Fruit fly (Drosophila melanogaster) whole organism: Measurements from ENCODE around the gene snk.

Experiments
- CG8478 ChIP-seq: fragments of >200 bp; optimal IDR thresholded peaks from 2 replicates; lab custom pipeline; 2018; ENCODE audit warnings: inconsistent platforms
- Dll ChIP-seq: fragments of >200 bp; optimal IDR thresholded peaks from 2 replicates; lab custom pipeline; 2017
- EcR ChIP-seq, 2 experiments: fragments of >200 bp; optimal IDR thresholded peaks; 2 replicates each; lab custom pipeline; 2017; ENCODE audit warnings: missing biosample characterization in 2 of 2, missing genetic modification characterization in 2 of 2, missing genetic modification reagents in 2 of 2
- pan ChIP-seq: fragments of >200 bp; optimal IDR thresholded peaks from 2 replicates; lab custom pipeline; 2017
- psq ChIP-seq: fragments of >200 bp; optimal IDR thresholded peaks from 2 replicates; lab custom pipeline; 2017
- usp ChIP-seq: fragments of >200 bp; optimal IDR thresholded peaks from 2 replicates; lab custom pipeline; 2017; ENCODE audit warnings: missing biosample characterization, missing genetic modification characterization, mixed read lengths

Gene snk

dm6 chr3R:13042258-13043032 lies at the start of gene snk:
TSS of gene snk (minus strand) at chr3R:13042770.
- TF ChIP-seq Dll (lab: Kevin White, UChicago) (no peak), CG8478 (lab: Kevin White, UChicago) (no peak), EcR (GFP tag; optimal IDR thresholded peaks at IDR 0.05; lab: Kevin White, UChicago) (no peak), psq (lab: Kevin White, UChicago) (no peak), usp (no peak), pan (no peak)

dm6 chr3R:13091666-13092065 lies 49.1 kb upstream of the snk start:
- TF ChIP-seq EcR (GFP tag; optimal IDR thresholded peaks at IDR 0.05; lab: Kevin White, UChicago) = no peak

dm6 chr3R:13088942-13089341 lies 46.4 kb upstream of the snk start, which contains the start of gene CG34308:
TSS of gene CG34308 (plus strand) at chr3R:13089242.
- no peak for TF ChIP-seq EcR (GFP tag; optimal IDR thresholded peaks at IDR 0.05; lab: Kevin White, UChicago)
- no peak for TF ChIP-seq pan
- no peak for TF ChIP-seq psq (lab: Kevin White, UChicago)
- TF ChIP-seq usp = no peak
- TF ChIP-seq CG8478 (lab: Kevin White, UChicago) = no peak
- TF ChIP-seq Dll (lab: Kevin White, UChicago) = no peak

dm6 chr3R:13088395-13088794 lies 45.8 kb upstream of the snk start, which contains the start of gene timeout:
TSS of gene timeout (plus strand) at chr3R:13088651.
- TF ChIP-seq usp (no peak), EcR (GFP tag; optimal IDR thresholded peaks at IDR 0.05; lab: Kevin White, UChicago) (no peak), psq (lab: Kevin White, UChicago) (no peak), CG8478 (lab: Kevin White, UChicago) (no peak), pan (no peak), Dll (lab: Kevin White, UChicago) (no peak)

- TF ChIP-seq usp (no peak), pan (no peak), EcR (GFP tag; optimal IDR thresholded peaks at IDR 0.05; lab: Kevin White, UChicago) (no peak), Dll (lab: Kevin White, UChicago) (no peak), psq (lab: Kevin White, UChicago) (no peak), CG8478 (lab: Kevin White, UChicago) (no peak)
Measured at dm6 chr3R:13085924-13086323, 43.4 kb upstream of the snk start, which contains the start of gene CG43063. TSS of gene CG43063 (plus strand) at chr3R:13086224.

dm6 chr3R:13082382-13082781 lies 39.8 kb upstream of the snk start:
- TF ChIP-seq Dll (lab: Kevin White, UChicago) (no peak), EcR (GFP tag; optimal IDR thresholded peaks at IDR 0.05; lab: Kevin White, UChicago) (no peak), CG8478 (lab: Kevin White, UChicago) (no peak), psq (lab: Kevin White, UChicago) (no peak), pan (no peak), usp (no peak)

- TF ChIP-seq pan (no peak), Dll (lab: Kevin White, UChicago) (no peak), psq (lab: Kevin White, UChicago) (no peak), CG8478 (lab: Kevin White, UChicago) (no peak), EcR (GFP tag; optimal IDR thresholded peaks at IDR 0.05; lab: Kevin White, UChicago) (no peak)
Measured at dm6 chr3R:13078263-13078662, 35.7 kb upstream of the snk start.

dm6 chr3R:13077262-13077661 lies 34.7 kb upstream of the snk start:
- TF ChIP-seq pan (no peak), CG8478 (lab: Kevin White, UChicago) (no peak), EcR (GFP tag; optimal IDR thresholded peaks at IDR 0.05; lab: Kevin White, UChicago) (no peak), psq (lab: Kevin White, UChicago) (no peak), usp (no peak), Dll (lab: Kevin White, UChicago) (no peak)

dm6 chr3R:13075728-13076127 lies 33.2 kb upstream of the snk start:
- TF ChIP-seq Dll (lab: Kevin White, UChicago) (no peak), EcR (GFP tag; optimal IDR thresholded peaks at IDR 0.05; lab: Kevin White, UChicago) (no peak), usp (no peak), CG8478 (lab: Kevin White, UChicago) (no peak), pan (no peak), psq (lab: Kevin White, UChicago) (no peak)

- TF ChIP-seq psq (lab: Kevin White, UChicago) (no peak), EcR (GFP tag; optimal IDR thresholded peaks at IDR 0.05; lab: Kevin White, UChicago) (no peak), pan (no peak), CG8478 (lab: Kevin White, UChicago) (no peak), usp (no peak), Dll (lab: Kevin White, UChicago) (no peak)
Measured at dm6 chr3R:13074588-13074987, 32.0 kb upstream of the snk start.

dm6 chr3R:13073174-13073573 lies 30.6 kb upstream of the snk start:
- TF ChIP-seq Dll (lab: Kevin White, UChicago) = no peak
- no peak for TF ChIP-seq CG8478 (lab: Kevin White, UChicago)
- no peak for TF ChIP-seq usp
- TF ChIP-seq pan = no peak
- no peak for TF ChIP-seq EcR (GFP tag; optimal IDR thresholded peaks at IDR 0.05; lab: Kevin White, UChicago)
- no peak for TF ChIP-seq psq (lab: Kevin White, UChicago)

- no peak for TF ChIP-seq EcR (GFP tag; optimal IDR thresholded peaks at IDR 0.05; lab: Kevin White, UChicago)
- TF ChIP-seq pan = no peak
- TF ChIP-seq usp = no peak
- TF ChIP-seq CG8478 (lab: Kevin White, UChicago) = no peak
- no peak for TF ChIP-seq psq (lab: Kevin White, UChicago)
- no peak for TF ChIP-seq Dll (lab: Kevin White, UChicago)
Measured at dm6 chr3R:13072052-13072451, 29.5 kb upstream of the snk start.
